Fruit fly (Drosophila melanogaster) whole organism: ENCODE data around the gene Jig.

Experiments used
- CG8478 ChIP-seq: fragments of >200 bp; optimal IDR thresholded peaks from 2 replicates; lab custom pipeline; 2018; ENCODE audit warnings: inconsistent platforms
- Dll ChIP-seq: fragments of >200 bp; optimal IDR thresholded peaks from 2 replicates; lab custom pipeline; 2017
- EcR ChIP-seq, 2 experiments: fragments of >200 bp; optimal IDR thresholded peaks; 2 replicates each; lab custom pipeline; 2017; ENCODE audit warnings: missing biosample characterization in 2 of 2, missing genetic modification characterization in 2 of 2, missing genetic modification reagents in 2 of 2
- pan ChIP-seq: fragments of >200 bp; optimal IDR thresholded peaks from 2 replicates; lab custom pipeline; 2017
- psq ChIP-seq: fragments of >200 bp; optimal IDR thresholded peaks from 2 replicates; lab custom pipeline; 2017
- usp ChIP-seq: fragments of >200 bp; optimal IDR thresholded peaks from 2 replicates; lab custom pipeline; 2017; ENCODE audit warnings: missing biosample characterization, missing genetic modification characterization, mixed read lengths

- TF ChIP-seq Dll (lab: Kevin White, UChicago) (no peak), EcR (GFP tag; optimal IDR thresholded peaks at IDR 0.05; lab: Kevin White, UChicago) (no peak), pan (lab: Kevin White, UChicago) (no peak), psq (no peak), usp (GFP tag; lab: Kevin White, UChicago) (no peak), CG8478 (lab: Kevin White, UChicago) (no peak)
Measured at dm6 chr3R:14589483-14589882, 28.7 kb downstream of the Jig start.
